Fruit fly (Drosophila melanogaster): ENCODE data around the gene GckIII.

Gene GckIII

dm6 chr3R:17117607-17118327 is 32.5 kb downstream of the GckIII start (continued):
- TF ChIP-seq CG4318 (GFP tag; optimal IDR thresholded peaks at IDR 0.05) (peak; percentile 44), Sox102F (GFP tag; optimal IDR thresholded peaks at IDR 0.05) (peak; percentile 77), CG3032 (tag; optimal IDR thresholded peaks at IDR 0.05) (peak; percentile 74), acj6 (GFP tag; optimal IDR thresholded peaks at IDR 0.05) (peak; percentile 64), esn (GFP tag; optimal IDR thresholded peaks at IDR 0.05) (peak; percentile 83), Met (GFP tag; optimal IDR thresholded peaks at IDR 0.05) (peak; percentile 83), CG8119 (GFP tag; IDR thresholded peaks at IDR 0.05) (no peak), Eip75B (GFP tag; optimal IDR thresholded peaks at IDR 0.05) (peak; percentile 57), CG11902 (GFP tag; optimal IDR thresholded peaks at IDR 0.05) (peak; percentile 43), achi (GFP tag; optimal IDR thresholded peaks at IDR 0.05) (peak; percentile 58), Lpt (GFP tag; optimal IDR thresholded peaks at IDR 0.05) (no peak), dac (GFP tag; optimal IDR thresholded peaks at IDR 0.05) (no peak), Hr38 (GFP tag; optimal IDR thresholded peaks at IDR 0.05) (no peak), CG7368 (GFP tag; optimal IDR thresholded peaks at IDR 0.05) (no peak), CG10631 (GFP tag; optimal IDR thresholded peaks at IDR 0.05) (peak; percentile 43), OdsH (GFP tag; optimal IDR thresholded peaks at IDR 0.05) (peak; percentile 58), CG31627 (GFP tag; optimal IDR thresholded peaks at IDR 0.05) (peak; percentile 75), dsx (GFP tag; optimal IDR thresholded peaks at IDR 0.05; ENCODE audit: poor library complexity, severe bottlenecking) (peak; percentile 63), CG6808 (GFP tag; optimal IDR thresholded peaks at IDR 0.05) (peak; percentile 65), CG6163 (GFP tag; IDR thresholded peaks at IDR 0.05) (0 out of 3 replicates have a peak, but pooled peaks have one; percentile 33), CG6792 (GFP tag; optimal IDR thresholded peaks at IDR 0.05) (peak; percentile 48), Blimp-1 (GFP tag; optimal IDR thresholded peaks at IDR 0.05) (peak; percentile 15), Ets96B (tag; optimal IDR thresholded peaks at IDR 0.05) (peak; percentile 59), fkh (GFP tag; optimal IDR thresholded peaks at IDR 0.05) (peak; percentile 50), Gug (GFP tag; IDR thresholded peaks at IDR 0.05) (no peak), Sox15 (GFP tag; optimal IDR thresholded peaks at IDR 0.05) (peak; percentile 37), CG34406 (GFP tag; optimal IDR thresholded peaks at IDR 0.05) (peak; percentile 54), CG6854 (GFP tag; optimal IDR thresholded peaks at IDR 0.05) (peak; percentile 14)

- TF ChIP-seq CG6808 (GFP tag; optimal IDR thresholded peaks at IDR 0.05) (peak; percentile 8), Sox102F (GFP tag; optimal IDR thresholded peaks at IDR 0.05) (peak; percentile 68), fd59A (GFP tag; optimal IDR thresholded peaks at IDR 0.05) (no peak), CG15336 (GFP tag; IDR thresholded peaks at IDR 0.05) (peak; percentile 30; the same call in 1 of the 2 replicates), CG1621 (tag; optimal IDR thresholded peaks at IDR 0.05) (peak; percentile 43), CG16779 (tag; optimal IDR thresholded peaks at IDR 0.05) (peak; percentile 17), ss (GFP tag; optimal IDR thresholded peaks at IDR 0.05) (peak in 1 of 2 experiments; percentile 51), CG8632 (GFP tag; optimal IDR thresholded peaks at IDR 0.05) (peak; percentile 8), eg (GFP tag; IDR thresholded peaks at IDR 0.05) (peak; percentile 7; the same call in 1 of the 3 replicates), Met (GFP tag; optimal IDR thresholded peaks at IDR 0.05) (no peak), Blimp-1 (GFP tag; optimal IDR thresholded peaks at IDR 0.05) (no peak), Eip78C (GFP tag) (peak; percentile 51), CG6854 (GFP tag; optimal IDR thresholded peaks at IDR 0.05) (peak; percentile 81), CG6276 (GFP tag; optimal IDR thresholded peaks at IDR 0.05) (peak; percentile 52), CG8119 (GFP tag; IDR thresholded peaks at IDR 0.05) (no peak), CG4318 (GFP tag; optimal IDR thresholded peaks at IDR 0.05) (no peak)
These were observed 33.6 kb downstream of the GckIII start for dm6 chr3R:17118917-17119378.

dm6 chr3R:17120165-17120564 is 34.9 kb downstream of the GckIII start, which contains the start of gene CG34278:
CG34278 (plus strand) TSS chr3R:17120465.
- TF ChIP-seq dsx (GFP tag; optimal IDR thresholded peaks at IDR 0.05; ENCODE audit: poor library complexity, severe bottlenecking): no peak
- TF ChIP-seq ss (GFP tag; optimal IDR thresholded peaks at IDR 0.05): no peak
- no peak for TF ChIP-seq CG8319 (GFP tag; optimal IDR thresholded peaks at IDR 0.05)
- no peak for TF ChIP-seq Eip75B (GFP tag; optimal IDR thresholded peaks at IDR 0.05)
- TF ChIP-seq CG8119 (GFP tag; IDR thresholded peaks at IDR 0.05): no peak
- no peak for TF ChIP-seq esn (GFP tag; optimal IDR thresholded peaks at IDR 0.05)

All from whole organism, prepupa.